Fruit fly (Drosophila melanogaster): ENCODE measurements around the gene Myb.

Myb gene

dm6 chrX:15840003-15840402 lies 17.6 kb downstream of the Myb start:
- TF ChIP-seq Dll (optimal IDR thresholded peaks at IDR 0.05) (no peak), pan (optimal IDR thresholded peaks at IDR 0.05) (no peak), CG8478 (optimal IDR thresholded peaks at IDR 0.05) (no peak), EcR (GFP tag; optimal IDR thresholded peaks at IDR 0.05) (no peak), usp (GFP tag; optimal IDR thresholded peaks at IDR 0.05) (no peak), psq (optimal IDR thresholded peaks at IDR 0.05) (no peak)

- no peak for TF ChIP-seq Dll (optimal IDR thresholded peaks at IDR 0.05)
- TF ChIP-seq usp (GFP tag; optimal IDR thresholded peaks at IDR 0.05) = no peak
- TF ChIP-seq CG8478 (optimal IDR thresholded peaks at IDR 0.05) = no peak
- no peak for TF ChIP-seq psq (optimal IDR thresholded peaks at IDR 0.05)
- no peak for TF ChIP-seq EcR (GFP tag; optimal IDR thresholded peaks at IDR 0.05)
Measured at dm6 chrX:15837530-15837929, 20.1 kb downstream of the Myb start, which contains the start of gene CG8565. Gene CG8565 (plus strand): TSS chrX:15837830.

- TF ChIP-seq psq (optimal IDR thresholded peaks at IDR 0.05) = no peak
- no peak for TF ChIP-seq usp (GFP tag; optimal IDR thresholded peaks at IDR 0.05)
- TF ChIP-seq CG8478 (optimal IDR thresholded peaks at IDR 0.05) = no peak
- TF ChIP-seq Dll (optimal IDR thresholded peaks at IDR 0.05) = no peak
- TF ChIP-seq pan (optimal IDR thresholded peaks at IDR 0.05) = no peak
- no peak for TF ChIP-seq EcR (GFP tag; optimal IDR thresholded peaks at IDR 0.05)
Measured at dm6 chrX:15835393-15835792, 22.2 kb downstream of the Myb start, which contains the start of gene Chc. Gene Chc (minus strand): TSS chrX:15835490.

dm6 chrX:15834594-15835236 lies 22.9 kb downstream of the Myb start:
- TF ChIP-seq EcR (GFP tag; optimal IDR thresholded peaks at IDR 0.05) = no peak

- TF ChIP-seq psq (optimal IDR thresholded peaks at IDR 0.05) (no peak), Dll (optimal IDR thresholded peaks at IDR 0.05) (no peak)
Measured at dm6 chrX:15833957-15834356, 23.7 kb downstream of the Myb start.

dm6 chrX:15822363-15822762 lies 35.3 kb downstream of the Myb start:
- no peak for TF ChIP-seq Dll (optimal IDR thresholded peaks at IDR 0.05)
- no peak for TF ChIP-seq pan (optimal IDR thresholded peaks at IDR 0.05)
- no peak for TF ChIP-seq psq (optimal IDR thresholded peaks at IDR 0.05)
- no peak for TF ChIP-seq usp (GFP tag; optimal IDR thresholded peaks at IDR 0.05)
- no peak for TF ChIP-seq CG8478 (optimal IDR thresholded peaks at IDR 0.05)
- no peak for TF ChIP-seq EcR (GFP tag; optimal IDR thresholded peaks at IDR 0.05)

- TF ChIP-seq Dll (optimal IDR thresholded peaks at IDR 0.05) (no peak), pan (optimal IDR thresholded peaks at IDR 0.05) (peak; percentile 67)
Measured at dm6 chrX:15818608-15819184, 38.9 kb downstream of the Myb start.

dm6 chrX:15817823-15818222 lies 39.8 kb downstream of the Myb start:
- TF ChIP-seq pan (optimal IDR thresholded peaks at IDR 0.05) (no peak), EcR (GFP tag; optimal IDR thresholded peaks at IDR 0.05) (no peak), psq (optimal IDR thresholded peaks at IDR 0.05) (no peak), CG8478 (optimal IDR thresholded peaks at IDR 0.05) (no peak), Dll (optimal IDR thresholded peaks at IDR 0.05) (no peak)

- no peak for TF ChIP-seq CG8478 (optimal IDR thresholded peaks at IDR 0.05)
- no peak for TF ChIP-seq pan (optimal IDR thresholded peaks at IDR 0.05)
- TF ChIP-seq usp (GFP tag; optimal IDR thresholded peaks at IDR 0.05) = no peak
- TF ChIP-seq Dll (optimal IDR thresholded peaks at IDR 0.05) = no peak
- TF ChIP-seq psq (optimal IDR thresholded peaks at IDR 0.05) = no peak
- TF ChIP-seq EcR (GFP tag; optimal IDR thresholded peaks at IDR 0.05) = no peak
Measured at dm6 chrX:15816905-15817304, 40.7 kb downstream of the Myb start.

- TF ChIP-seq pan (optimal IDR thresholded peaks at IDR 0.05) = no peak
Measured at dm6 chrX:15816127-15816526, 41.5 kb downstream of the Myb start.

dm6 chrX:15814485-15814884 lies 43.1 kb downstream of the Myb start:
- TF ChIP-seq EcR (GFP tag; optimal IDR thresholded peaks at IDR 0.05) = no peak
- TF ChIP-seq pan (optimal IDR thresholded peaks at IDR 0.05) = no peak
- TF ChIP-seq CG8478 (optimal IDR thresholded peaks at IDR 0.05) = no peak
- TF ChIP-seq usp (GFP tag; optimal IDR thresholded peaks at IDR 0.05) = no peak
- no peak for TF ChIP-seq Dll (optimal IDR thresholded peaks at IDR 0.05)
- TF ChIP-seq psq (optimal IDR thresholded peaks at IDR 0.05) = no peak

dm6 chrX:15813224-15813623 lies 44.4 kb downstream of the Myb start:
- TF ChIP-seq EcR (GFP tag; optimal IDR thresholded peaks at IDR 0.05) (no peak), pan (optimal IDR thresholded peaks at IDR 0.05) (no peak), psq (optimal IDR thresholded peaks at IDR 0.05) (no peak), usp (GFP tag; optimal IDR thresholded peaks at IDR 0.05) (no peak)

dm6 chrX:15812615-15812995 lies 45.0 kb downstream of the Myb start:
- no peak for TF ChIP-seq usp (GFP tag; optimal IDR thresholded peaks at IDR 0.05)
- TF ChIP-seq CG8478 (optimal IDR thresholded peaks at IDR 0.05) = no peak
- TF ChIP-seq EcR (GFP tag; optimal IDR thresholded peaks at IDR 0.05) = no peak
- no peak for TF ChIP-seq pan (optimal IDR thresholded peaks at IDR 0.05)
- TF ChIP-seq psq (optimal IDR thresholded peaks at IDR 0.05) = no peak
- TF ChIP-seq Dll (optimal IDR thresholded peaks at IDR 0.05) = no peak

All from whole organism.